Worm (Caenorhabditis elegans) whole organism, midembryonic: Measurements from ENCODE around the gene T05A8.2.

Experiments used
- cog-1 ChIP-seq: sonication (generic microtip); optimal IDR thresholded peaks from 2 replicates; lab custom pipeline; 2016; ENCODE audit warnings: missing genetic modification characterization, missing compliant biosample characterization
- med-1 ChIP-seq: sonication (generic microtip); optimal IDR thresholded peaks from 2 replicates; lab custom pipeline; 2017; ENCODE audit warnings: missing genetic modification characterization, mild to moderate bottlenecking, missing compliant biosample characterization, antibody characterized with exemption, missing genetic modification reagents; ENCODE audit not compliant: insufficient read depth

- TF ChIP-seq med-1 (no peak), cog-1 (tag; lab: Kevin White, UChicago) (no peak)
Observed at ce11 chrII:2726774-2727173, 16.0 kb upstream of the T05A8.2 start.
